Fruit fly (Drosophila melanogaster) whole organism, embryonic: ENCODE measurements around the gene CG13258.

Experiments
- BtbVII ChIP-seq: fragments of 200-800 bp; sonication (Bioruptor generic); optimal IDR thresholded peaks from 3 replicates; lab custom pipeline; 2017; ENCODE audit warnings: missing biosample characterization, mild to moderate bottlenecking, missing genetic modification characterization
- CG10321 ChIP-seq: fragments of 200-800 bp; sonication (Bioruptor generic); IDR thresholded peaks from 2 replicates; pipeline ENCODE4 v1.3.6; 2022; ENCODE audit warnings: missing biosample characterization, missing genetic modification characterization
- CG10543 ChIP-seq: fragments of 200-800 bp; sonication (Bioruptor generic); optimal IDR thresholded peaks from 3 replicates; lab custom pipeline; 2017; ENCODE audit warnings: missing biosample characterization, mild to moderate bottlenecking, missing genetic modification characterization, moderate library complexity
- CG10654 ChIP-seq: fragments of 200-800 bp; sonication (Bioruptor generic); optimal IDR thresholded peaks from 2 replicates; lab custom pipeline; 2016; ENCODE audit warnings: missing biosample characterization, missing genetic modification characterization
- CG11560 ChIP-seq: fragments of 200-800 bp; sonication (Bioruptor generic); IDR thresholded peaks from 3 replicates; pipeline ENCODE4 v1.3.6; 2022; ENCODE audit warnings: missing biosample characterization, missing genetic modification characterization
- CG12659 ChIP-seq: fragments of 200-800 bp; sonication (Bioruptor generic); optimal IDR thresholded peaks from 3 replicates; lab custom pipeline; 2017; ENCODE audit warnings: mild to moderate bottlenecking, missing biosample characterization, missing genetic modification reagents, missing genetic modification characterization
- CG14860 ChIP-seq: fragments of 200-800 bp; sonication (Bioruptor generic); IDR thresholded peaks from 3 replicates; pipeline ENCODE4 v1.3.6; 2022; ENCODE audit warnings: missing biosample characterization, missing genetic modification characterization; ENCODE audit not compliant: partially characterized antibody
- CG16815 ChIP-seq: fragments of 200-800 bp; sonication (Bioruptor generic); optimal IDR thresholded peaks from 3 replicates; lab custom pipeline; 2017; ENCODE audit warnings: missing biosample characterization, mild to moderate bottlenecking, missing genetic modification characterization
- CG17328 ChIP-seq: fragments of 200-800 bp; sonication (Bioruptor generic); IDR thresholded peaks from 2 replicates; pipeline ENCODE4 v1.3.6; 2022; ENCODE audit warnings: missing biosample characterization, missing genetic modification characterization
- CG18599 ChIP-seq: fragments of 200-800 bp; sonication (Bioruptor generic); optimal IDR thresholded peaks from 3 replicates; lab custom pipeline; 2017; ENCODE audit warnings: missing biosample characterization, missing genetic modification characterization, mild to moderate bottlenecking, moderate library complexity, missing genetic modification reagents
- CG3407 ChIP-seq: fragments of 200-800 bp; sonication (Bioruptor generic); optimal IDR thresholded peaks from 2 replicates; lab custom pipeline; 2018; ENCODE audit warnings: missing biosample characterization, mild to moderate bottlenecking, missing genetic modification characterization
- CG4820 ChIP-seq: fragments of 200-800 bp; sonication (Bioruptor generic); optimal IDR thresholded peaks from 3 replicates; lab custom pipeline; 2016; ENCODE audit warnings: missing biosample characterization, missing genetic modification characterization
- CG6683 ChIP-seq: fragments of 200-800 bp; sonication (Bioruptor generic); optimal IDR thresholded peaks from 2 replicates; lab custom pipeline; 2017; ENCODE audit warnings: missing biosample characterization, mild to moderate bottlenecking, missing genetic modification characterization, missing genetic modification reagents
- CG6689 ChIP-seq: fragments of 200-800 bp; sonication (Bioruptor generic); IDR thresholded peaks from 2 replicates; pipeline ENCODE4 v1.3.6; 2022; ENCODE audit warnings: missing biosample characterization, missing genetic modification characterization
- CG7839 ChIP-seq: fragments of 200-800 bp; sonication (Bioruptor generic); optimal IDR thresholded peaks from 3 replicates; lab custom pipeline; 2018; ENCODE audit warnings: missing biosample characterization, mild to moderate bottlenecking, missing genetic modification characterization, moderate library complexity
- CG8290 ChIP-seq, 3 experiments: fragments of 200-800 bp; sonication (Bioruptor generic); optimal IDR thresholded peaks; 2 replicates each; lab custom pipeline; 2016 to 2019; ENCODE audit warnings: missing biosample characterization in 3 of 3, missing genetic modification characterization in 3 of 3, mild to moderate bottlenecking in 2 of 3, moderate library complexity in 1 of 3
- CG9932 ChIP-seq: fragments of 200-800 bp; sonication (Bioruptor generic); IDR thresholded peaks from 2 replicates; pipeline ENCODE4 v1.3.6; 2022; ENCODE audit warnings: missing biosample characterization, missing genetic modification characterization
- Camta ChIP-seq: fragments of 200-800 bp; sonication (Bioruptor generic); optimal IDR thresholded peaks from 2 replicates; lab custom pipeline; 2016; ENCODE audit warnings: missing biosample characterization, missing genetic modification characterization
- Dp ChIP-seq: fragments of 200-800 bp; sonication (Bioruptor generic); optimal IDR thresholded peaks from 2 replicates; lab custom pipeline; 2018; ENCODE audit warnings: missing biosample characterization, mild to moderate bottlenecking, missing genetic modification characterization, moderate library complexity
- HLH4C ChIP-seq: fragments of 200-800 bp; sonication (Bioruptor generic); IDR thresholded peaks from 3 replicates; pipeline ENCODE4 v1.3.6; 2022; ENCODE audit warnings: missing biosample characterization, missing genetic modification characterization; ENCODE audit not compliant: partially characterized antibody
- Hr3 ChIP-seq: fragments of 200-800 bp; sonication (Bioruptor generic); optimal IDR thresholded peaks from 3 replicates; lab custom pipeline; 2016; ENCODE audit warnings: missing biosample characterization, missing genetic modification characterization
- Nf-YA ChIP-seq: fragments of 200-800 bp; sonication (Bioruptor generic); IDR thresholded peaks from 2 replicates; pipeline ENCODE4 v1.3.6; 2022; ENCODE audit warnings: missing biosample characterization, missing genetic modification characterization
- Nf-YC ChIP-seq: fragments of 200-800 bp; optimal IDR thresholded peaks from 3 replicates; lab custom pipeline; 2019; ENCODE audit warnings: missing biosample characterization, mild to moderate bottlenecking, missing genetic modification characterization, moderate library complexity
- Oli ChIP-seq: fragments of 200-800 bp; sonication (Bioruptor generic); optimal IDR thresholded peaks from 2 replicates; lab custom pipeline; 2018; ENCODE audit warnings: missing biosample characterization, mild to moderate bottlenecking, missing genetic modification characterization, moderate library complexity
- PHDP ChIP-seq: fragments of 200-800 bp; sonication (Bioruptor generic); optimal IDR thresholded peaks from 3 replicates; lab custom pipeline; 2018; ENCODE audit warnings: missing biosample characterization, mild to moderate bottlenecking, missing genetic modification characterization, moderate library complexity
- YL-1 ChIP-seq: fragments of 200-800 bp; sonication (Bioruptor generic); optimal IDR thresholded peaks from 3 replicates; lab custom pipeline; 2017; ENCODE audit warnings: missing biosample characterization, mild to moderate bottlenecking, missing genetic modification characterization
- bcd ChIP-seq: fragments of 200-800 bp; sonication (Bioruptor generic); optimal IDR thresholded peaks from 2 replicates; lab custom pipeline; 2017; ENCODE audit warnings: missing biosample characterization, mild to moderate bottlenecking, missing genetic modification characterization
- chn ChIP-seq: fragments of 200-800 bp; sonication (Bioruptor generic); optimal IDR thresholded peaks from 2 replicates; lab custom pipeline; 2016; ENCODE audit warnings: missing biosample characterization, missing genetic modification characterization
- cwo ChIP-seq: fragments of 200-800 bp; sonication (Bioruptor generic); optimal IDR thresholded peaks from 3 replicates; lab custom pipeline; 2017; ENCODE audit warnings: missing biosample characterization, missing genetic modification characterization, mild to moderate bottlenecking, moderate library complexity, missing genetic modification reagents
- disco-r ChIP-seq: fragments of 200-800 bp; sonication (Bioruptor generic); optimal IDR thresholded peaks from 2 replicates; lab custom pipeline; 2016; ENCODE audit warnings: missing biosample characterization, missing genetic modification characterization
- en ChIP-seq: fragments of 200-800 bp; sonication (Bioruptor generic); optimal IDR thresholded peaks from 2 replicates; lab custom pipeline; 2016; ENCODE audit warnings: missing biosample characterization, missing genetic modification characterization
- eve ChIP-seq, 2 experiments: fragments of >200 bp; optimal IDR thresholded peaks; 2 replicates each; lab custom pipeline; 2017; ENCODE audit warnings: missing biosample characterization in 2 of 2, missing genetic modification characterization in 2 of 2
- ftz-f1 ChIP-seq: fragments of 200-800 bp; sonication (Bioruptor generic); optimal IDR thresholded peaks from 2 replicates; lab custom pipeline; 2016; ENCODE audit warnings: missing biosample characterization, missing genetic modification characterization
- hbn ChIP-seq: fragments of 200-800 bp; sonication (Bioruptor generic); IDR thresholded peaks from 2 replicates; pipeline ENCODE4 v1.3.6; 2022; ENCODE audit warnings: missing biosample characterization, missing genetic modification characterization; ENCODE audit not compliant: partially characterized antibody
- ind ChIP-seq: fragments of 200-800 bp; sonication (Bioruptor generic); optimal IDR thresholded peaks from 3 replicates; lab custom pipeline; 2016; ENCODE audit warnings: missing biosample characterization, missing genetic modification characterization
- inv ChIP-seq: fragments of 200-800 bp; sonication (Bioruptor generic); IDR thresholded peaks from 2 replicates; pipeline ENCODE4 v1.3.6; 2022; ENCODE audit warnings: missing biosample characterization, missing genetic modification characterization; ENCODE audit not compliant: partially characterized antibody
- kay ChIP-seq: fragments of 200-800 bp; sonication (Bioruptor generic); optimal IDR thresholded peaks from 2 replicates; lab custom pipeline; 2016; ENCODE audit warnings: missing biosample characterization, missing genetic modification characterization
- lilli ChIP-seq: fragments of 200-800 bp; sonication (Bioruptor generic); optimal IDR thresholded peaks from 3 replicates; lab custom pipeline; 2016; ENCODE audit warnings: missing biosample characterization, missing genetic modification characterization
- nom ChIP-seq: fragments of 200-800 bp; sonication (Bioruptor generic); optimal IDR thresholded peaks from 2 replicates; lab custom pipeline; 2017; ENCODE audit warnings: missing biosample characterization, missing genetic modification characterization, mild to moderate bottlenecking, moderate library complexity, missing genetic modification reagents
- pum ChIP-seq: fragments of 200-800 bp; sonication (Bioruptor generic); optimal IDR thresholded peaks from 2 replicates; lab custom pipeline; 2016; ENCODE audit warnings: missing biosample characterization, missing genetic modification characterization
- salm ChIP-seq: fragments of 200-800 bp; sonication (Bioruptor generic); optimal IDR thresholded peaks from 2 replicates; lab custom pipeline; 2018; ENCODE audit warnings: missing biosample characterization, mild to moderate bottlenecking, missing genetic modification characterization
- sim ChIP-seq: fragments of 200-800 bp; sonication (Bioruptor generic); IDR thresholded peaks from 2 replicates; pipeline ENCODE4 v1.3.6; 2022; ENCODE audit warnings: missing biosample characterization, missing genetic modification characterization
- so ChIP-seq: fragments of 200-800 bp; sonication (Bioruptor generic); IDR thresholded peaks from 3 replicates; pipeline ENCODE4 v1.3.6; 2022; ENCODE audit warnings: missing biosample characterization, missing genetic modification characterization
- tgo ChIP-seq: fragments of 200-800 bp; sonication (Bioruptor generic); IDR thresholded peaks from 3 replicates; pipeline ENCODE4 v1.3.6; 2022; ENCODE audit warnings: missing biosample characterization, missing genetic modification characterization
- unc-4 ChIP-seq: fragments of 200-800 bp; sonication (Bioruptor generic); IDR thresholded peaks from 2 replicates; pipeline ENCODE4 v1.3.6; 2022; ENCODE audit warnings: missing biosample characterization, missing genetic modification characterization; ENCODE audit not compliant: partially characterized antibody
- z ChIP-seq: fragments of 200-800 bp; sonication (Bioruptor generic); IDR thresholded peaks from 3 replicates; pipeline ENCODE4 v1.3.6; 2022; ENCODE audit warnings: missing biosample characterization, missing genetic modification characterization
- zen2 ChIP-seq: fragments of 200-800 bp; sonication (Bioruptor generic); IDR thresholded peaks from 3 replicates; pipeline ENCODE4 v1.3.6; 2022; ENCODE audit warnings: missing biosample characterization, missing genetic modification characterization; ENCODE audit not compliant: partially characterized antibody

CG13258 gene

dm6 chr2L:16257227-16258071 lies 35.4 kb downstream of the CG13258 start, which contains the start of the genes PRL-1 and EndoGI (continued):
- TF ChIP-seq CG10654 (GFP tag; lab: Kevin White, UChicago) (peak; percentile 65), Oli (tag; lab: Kevin White, UChicago) (peak; percentile 57), kay (peak; percentile 74), unc-4 (GFP tag; lab: Robert Waterston, UW) (peak; percentile 98), CG18599 (GFP tag; lab: Kevin White, UChicago) (peak; percentile 79), CG8290 (GFP tag; optimal IDR thresholded peaks at IDR 0.05; lab: Kevin White, UChicago) (peak; percentile 49), CG8290 (tag; optimal IDR thresholded peaks at IDR 0.05; lab: Kevin White, UChicago) (peak in 1 of 2 experiments; percentile 68), CG17328 (GFP tag; lab: Robert Waterston, UW) (peak; percentile 80), cwo (GFP tag; lab: Kevin White, UChicago) (peak; percentile 70), CG10321 (GFP tag; lab: Robert Waterston, UW) (peak; percentile 59; the same call in 1 of the 2 replicates), salm (tag; lab: Kevin White, UChicago) (peak; percentile 61), zen2 (peak; percentile 95; the same call in 2 of the 3 replicates), CG6689 (GFP tag; lab: Robert Waterston, UW) (peak; percentile 83; the same call in 1 of the 2 replicates), lilli (peak; percentile 27), pum (GFP tag; lab: Kevin White, UChicago) (no peak), BtbVII (GFP tag; lab: Kevin White, UChicago) (peak; percentile 56), CG16815 (GFP tag; lab: Kevin White, UChicago) (peak; percentile 16), hbn (GFP tag; lab: Robert Waterston, UW) (peak; percentile 98), CG11560 (peak; percentile 100), bcd (GFP tag; lab: Kevin White, UChicago) (no peak), Nf-YC (tag; lab: Kevin White, UChicago) (peak; percentile 86), Camta (GFP tag; lab: Kevin White, UChicago) (peak; percentile 28), CG6683 (GFP tag; lab: Kevin White, UChicago) (peak; percentile 67), ftz-f1 (GFP tag; lab: Kevin White, UChicago) (no peak), CG9932 (GFP tag; lab: Robert Waterston, UW) (peak; percentile 80; the same call in 1 of the 2 replicates), tgo (GFP tag; lab: Robert Waterston, UW) (peak; percentile 74), CG14860 (GFP tag; lab: Robert Waterston, UW) (peak; percentile 100), eve (GFP tag; optimal IDR thresholded peaks at IDR 0.05; lab: Kevin White, UChicago) (no peak), CG7839 (tag; lab: Kevin White, UChicago) (peak; percentile 85), chn (GFP tag; lab: Kevin White, UChicago) (peak; percentile 14), PHDP (tag; lab: Kevin White, UChicago) (peak; percentile 94), disco-r (GFP tag; lab: Kevin White, UChicago) (no peak), nom (GFP tag; lab: Kevin White, UChicago) (peak; percentile 66), CG12659 (peak; percentile 90), CG10543 (GFP tag; lab: Kevin White, UChicago) (peak; percentile 74), inv (GFP tag; lab: Robert Waterston, UW) (peak; percentile 99), Nf-YA (GFP tag; lab: Robert Waterston, UW) (peak; percentile 18), CG4820 (peak; percentile 36), en (GFP tag; lab: Kevin White, UChicago) (no peak), CG3407 (GFP tag; lab: Kevin White, UChicago) (peak; percentile 21), so (GFP tag; lab: Robert Waterston, UW) (peak; percentile 79), HLH4C (GFP tag; lab: Robert Waterston, UW) (peak; percentile 99), Hr3 (peak; percentile 60), ind (peak; percentile 53), Dp (GFP tag; lab: Kevin White, UChicago) (peak; percentile 48), z (GFP tag; lab: Robert Waterston, UW) (no peak), YL-1 (peak; percentile 69), sim (GFP tag; lab: Robert Waterston, UW) (0 out of 2 replicates have a peak, but pooled peaks have one; percentile 62)
